Worm (Caenorhabditis elegans) whole organism, L4/young adult: ENCODE measurements around the gene F52C9.3.

Experiments used
- W03F9.2 ChIP-seq: fragments of 150-350 bp; optimal IDR thresholded peaks from 2 replicates; lab custom pipeline; 2014; ENCODE audit warnings: missing biosample characterization, missing genetic modification characterization
- him-1 ChIP-seq: sonication (generic microtip); optimal IDR thresholded peaks from 2 replicates; lab custom pipeline; 2016; ENCODE audit warnings: missing genotype, missing genetic modification reagents, missing genetic modification characterization, missing compliant biosample characterization

DNA sequence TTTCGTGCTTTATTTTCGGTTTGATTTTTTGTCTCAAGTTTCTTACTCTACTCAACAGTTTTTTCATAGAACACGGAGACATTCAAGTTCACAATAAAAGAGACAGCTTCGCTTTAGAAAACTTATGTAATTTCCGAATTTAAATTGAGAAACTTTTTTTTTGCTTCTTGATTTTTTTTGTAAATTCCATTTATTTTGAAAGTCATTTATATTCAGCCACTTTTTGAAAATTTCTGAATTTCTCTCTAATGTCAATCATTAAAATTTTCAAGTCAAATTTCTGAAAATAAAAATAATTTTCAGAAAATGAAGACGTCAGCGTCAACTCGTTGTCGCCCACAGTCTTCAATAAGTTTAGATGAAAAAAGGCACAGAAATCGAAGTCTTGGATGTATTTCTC lies 33.8 kb upstream of the F52C9.3 start, which contains the start of gene T15B12.1:
- TF ChIP-seq him-1 (no peak), W03F9.2 (tag; lab: Kevin White, UChicago) (no peak)
